Worm (Caenorhabditis elegans) whole organism, mixed stage, embryonic: ENCODE results near the gene cpx-2.

Experiments
- M03D4.4 ChIP-seq: sonication (generic microtip); optimal IDR thresholded peaks from 2 replicates; lab custom pipeline; 2017; ENCODE audit warnings: mild to moderate bottlenecking, missing genetic modification characterization, missing compliant biosample characterization
- bed-3 ChIP-seq: fragments of 200-800 bp; sonication (Bioruptor generic); optimal IDR thresholded peaks from 3 replicates; lab custom pipeline; 2018; ENCODE audit warnings: mild to moderate bottlenecking, missing genetic modification characterization, moderate library complexity, missing compliant biosample characterization
- blmp-1 ChIP-seq: fragments of 150-350 bp; optimal IDR thresholded peaks from 2 replicates; lab custom pipeline; 2014; ENCODE audit warnings: missing biosample characterization, missing genetic modification characterization
- ceh-39 ChIP-seq: fragments of 150-350 bp; optimal IDR thresholded peaks from 2 replicates; lab custom pipeline; 2014; ENCODE audit warnings: missing biosample characterization, missing genetic modification characterization
- ceh-83 ChIP-seq: fragments of 200-800 bp; sonication (Bioruptor generic); optimal IDR thresholded peaks from 2 replicates; lab custom pipeline; 2018; ENCODE audit warnings: mild to moderate bottlenecking, missing genetic modification characterization, missing compliant biosample characterization
- ces-1 ChIP-seq: fragments of 150-350 bp; optimal IDR thresholded peaks from 2 replicates; lab custom pipeline; 2014; ENCODE audit warnings: missing biosample characterization, missing genetic modification reagents, missing genetic modification characterization
- cnd-1 ChIP-seq: fragments of 200-800 bp; sonication (Bioruptor generic); optimal IDR thresholded peaks from 2 replicates; lab custom pipeline; 2018; ENCODE audit warnings: mild to moderate bottlenecking, missing genetic modification characterization, missing compliant biosample characterization
- drap-1 ChIP-seq: fragments of 200-800 bp; sonication (Bioruptor generic); optimal IDR thresholded peaks from 3 replicates; lab custom pipeline; 2018; ENCODE audit warnings: mild to moderate bottlenecking, missing genetic modification characterization, missing compliant biosample characterization
- elt-3 ChIP-seq: fragments of 150-350 bp; optimal IDR thresholded peaks from 2 replicates; lab custom pipeline; 2014; ENCODE audit warnings: missing biosample characterization, missing genetic modification characterization
- flh-1 ChIP-seq: fragments of 200-800 bp; sonication (Bioruptor generic); optimal IDR thresholded peaks from 2 replicates; lab custom pipeline; 2018; ENCODE audit warnings: mild to moderate bottlenecking, missing genetic modification characterization, moderate library complexity, missing compliant biosample characterization
- hlh-1 ChIP-seq: fragments of 150-350 bp; optimal IDR thresholded peaks from 2 replicates; lab custom pipeline; 2014; ENCODE audit warnings: missing biosample characterization, missing genetic modification reagents, missing genetic modification characterization
- lin-13 ChIP-seq: fragments of 150-350 bp; optimal IDR thresholded peaks from 2 replicates; lab custom pipeline; 2014; ENCODE audit warnings: missing biosample characterization, missing genetic modification characterization
- lsy-2 ChIP-seq: fragments of 150-350 bp; optimal IDR thresholded peaks from 2 replicates; lab custom pipeline; 2014; ENCODE audit warnings: missing biosample characterization, missing genetic modification characterization
- mab-5 ChIP-seq: fragments of 150-350 bp; optimal IDR thresholded peaks from 2 replicates; lab custom pipeline; 2014; ENCODE audit warnings: missing biosample characterization, missing genetic modification characterization
- mep-1 ChIP-seq: fragments of 150-350 bp; optimal IDR thresholded peaks from 2 replicates; lab custom pipeline; 2017; ENCODE audit warnings: missing biosample characterization, missing genetic modification reagents, missing genetic modification characterization, inconsistent platforms
- mls-2 ChIP-seq: sonication (generic microtip); optimal IDR thresholded peaks from 2 replicates; lab custom pipeline; 2016; ENCODE audit warnings: mild to moderate bottlenecking, missing genetic modification characterization, moderate library complexity, missing compliant biosample characterization
- nhr-12 ChIP-seq: fragments of 150-350 bp; optimal IDR thresholded peaks from 2 replicates; lab custom pipeline; 2014; ENCODE audit warnings: missing biosample characterization, missing genetic modification characterization
- nhr-2 ChIP-seq: fragments of 150-350 bp; optimal IDR thresholded peaks from 2 replicates; lab custom pipeline; 2014; ENCODE audit warnings: missing biosample characterization, missing genetic modification characterization
- nhr-237 ChIP-seq: fragments of 150-350 bp; optimal IDR thresholded peaks from 2 replicates; lab custom pipeline; 2014; ENCODE audit warnings: missing biosample characterization, missing genetic modification characterization
- nhr-28 ChIP-seq: fragments of 150-350 bp; optimal IDR thresholded peaks from 2 replicates; lab custom pipeline; 2014; ENCODE audit warnings: missing biosample characterization, missing genetic modification characterization
- pha-4 ChIP-seq: fragments of 150-350 bp; optimal IDR thresholded peaks from 2 replicates; lab custom pipeline; 2018; ENCODE audit warnings: missing biosample characterization, missing genetic modification reagents, missing genetic modification characterization
- sem-2 ChIP-seq: fragments of 200-800 bp; sonication (Bioruptor generic); optimal IDR thresholded peaks from 2 replicates; lab custom pipeline; 2018; ENCODE audit warnings: mild to moderate bottlenecking, missing genetic modification characterization, missing compliant biosample characterization
- snpc-4 ChIP-seq: fragments of 150-350 bp; optimal IDR thresholded peaks from 2 replicates; lab custom pipeline; 2014; ENCODE audit warnings: missing biosample characterization, missing genetic modification characterization
- sptf-1 ChIP-seq: sonication (generic microtip); optimal IDR thresholded peaks from 2 replicates; lab custom pipeline; 2017; ENCODE audit warnings: mild to moderate bottlenecking, missing genetic modification characterization, moderate library complexity, missing compliant biosample characterization
- tbx-8 ChIP-seq: fragments of 200-800 bp; sonication (Bioruptor generic); optimal IDR thresholded peaks from 2 replicates; lab custom pipeline; 2018; ENCODE audit warnings: mild to moderate bottlenecking, missing genetic modification characterization, moderate library complexity, missing compliant biosample characterization
- unc-39 ChIP-seq: fragments of 150-350 bp; optimal IDR thresholded peaks from 2 replicates; lab custom pipeline; 2014; ENCODE audit warnings: missing biosample characterization, missing genetic modification characterization
- unc-62 ChIP-seq: fragments of 150-350 bp; optimal IDR thresholded peaks from 2 replicates; lab custom pipeline; 2014; ENCODE audit warnings: missing biosample characterization, missing genetic modification reagents, missing genetic modification characterization
- ztf-11 ChIP-seq: fragments of 150-350 bp; optimal IDR thresholded peaks from 2 replicates; lab custom pipeline; 2014; ENCODE audit warnings: missing biosample characterization, missing genetic modification characterization

cpx-2 gene

DNA sequence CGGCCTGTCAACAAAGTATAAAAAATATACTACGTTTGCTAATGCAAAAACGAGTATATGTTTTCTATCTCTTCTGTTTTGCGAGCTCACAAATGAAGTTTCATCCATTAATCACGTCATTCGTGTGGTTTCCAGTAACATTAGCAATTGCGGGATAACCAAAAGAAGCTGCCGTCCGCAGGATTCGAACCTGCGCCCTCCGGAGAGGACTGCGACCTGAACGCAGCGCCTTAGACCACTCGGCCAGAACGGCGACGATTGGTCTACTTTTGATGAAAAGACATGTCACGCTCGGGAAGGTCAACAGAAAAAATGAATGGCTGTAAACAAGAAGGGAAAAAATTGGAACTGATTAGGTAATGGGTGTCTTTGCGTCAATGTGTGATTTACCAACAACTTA is 32.2 kb downstream of the cpx-2 start:
- no peak for TF ChIP-seq bed-3 (GFP tag; lab: Kevin White, UChicago)
- no peak for TF ChIP-seq elt-3 (tag; lab: Kevin White, UChicago)
- TF ChIP-seq ztf-11 (tag; lab: Kevin White, UChicago): no peak
- no peak for TF ChIP-seq unc-62 (GFP tag; lab: Kevin White, UChicago)
- TF ChIP-seq pha-4: no peak
- TF ChIP-seq mep-1 (tag; lab: Kevin White, UChicago): no peak
- no peak for TF ChIP-seq tbx-8 (GFP tag; lab: Kevin White, UChicago)
- TF ChIP-seq lin-13: no peak
- TF ChIP-seq nhr-12 (tag; lab: Kevin White, UChicago): no peak
- no peak for TF ChIP-seq unc-39 (tag; lab: Kevin White, UChicago)
- no peak for TF ChIP-seq flh-1
- TF ChIP-seq blmp-1: no peak

DNA sequence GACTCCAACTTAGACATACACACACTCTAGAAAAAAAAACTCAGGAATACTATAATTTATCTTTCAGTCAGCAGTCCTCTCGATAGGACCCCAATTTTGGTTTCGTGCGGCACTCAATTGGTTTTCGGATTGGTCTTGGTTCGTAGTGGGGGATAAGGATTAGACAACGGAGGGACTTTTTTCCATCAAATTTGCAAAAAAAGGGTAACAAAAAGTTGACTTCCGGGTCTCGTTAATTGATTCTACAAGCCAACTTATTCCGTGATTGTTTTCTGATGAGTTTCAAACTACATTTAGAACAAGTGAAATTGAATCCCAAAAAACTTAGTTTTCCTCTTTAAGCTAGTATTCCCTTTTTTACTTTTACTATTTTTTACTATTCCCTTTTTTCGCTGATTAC is 36.7 kb downstream of the cpx-2 start:
- TF ChIP-seq lin-13 (no peak), mab-5 (tag; lab: Kevin White, UChicago) (no peak), elt-3 (tag; lab: Kevin White, UChicago) (no peak), bed-3 (GFP tag; lab: Kevin White, UChicago) (no peak), nhr-28 (no peak), nhr-237 (no peak), mls-2 (tag; lab: Kevin White, UChicago) (no peak), ztf-11 (tag; lab: Kevin White, UChicago) (no peak), nhr-2 (tag; lab: Kevin White, UChicago) (no peak), tbx-8 (GFP tag; lab: Kevin White, UChicago) (no peak), lsy-2 (tag; lab: Kevin White, UChicago) (no peak), snpc-4 (tag; lab: Kevin White, UChicago) (no peak), sem-2 (no peak), nhr-12 (tag; lab: Kevin White, UChicago) (no peak), M03D4.4 (tag; lab: Kevin White, UChicago) (no peak), blmp-1 (no peak), sptf-1 (tag; lab: Kevin White, UChicago) (no peak), ceh-39 (no peak), mep-1 (tag; lab: Kevin White, UChicago) (no peak)

DNA sequence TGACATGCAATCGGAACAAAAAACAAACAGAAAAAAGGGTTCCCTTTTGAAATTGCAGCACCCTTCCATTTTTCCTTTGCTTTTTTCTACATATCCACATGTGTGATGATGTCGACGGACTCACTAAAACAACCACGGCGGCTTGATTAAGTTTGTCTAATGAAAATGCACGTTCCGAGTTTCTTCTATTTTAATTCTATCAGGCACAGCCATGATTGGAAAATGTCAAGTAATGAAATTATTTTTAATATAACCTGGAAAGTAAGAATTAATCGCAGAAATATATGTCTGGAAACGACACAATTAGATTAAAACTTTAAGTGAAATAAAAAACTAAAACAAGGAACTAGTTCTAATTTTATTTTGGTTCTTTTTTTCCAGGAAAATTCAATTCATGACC is 37.2 kb downstream of the cpx-2 start:
- TF ChIP-seq tbx-8 (GFP tag; lab: Kevin White, UChicago): no peak
- TF ChIP-seq ces-1 (GFP tag; lab: Kevin White, UChicago): peak; percentile 50
- TF ChIP-seq unc-62 (GFP tag; lab: Kevin White, UChicago): no peak

DNA sequence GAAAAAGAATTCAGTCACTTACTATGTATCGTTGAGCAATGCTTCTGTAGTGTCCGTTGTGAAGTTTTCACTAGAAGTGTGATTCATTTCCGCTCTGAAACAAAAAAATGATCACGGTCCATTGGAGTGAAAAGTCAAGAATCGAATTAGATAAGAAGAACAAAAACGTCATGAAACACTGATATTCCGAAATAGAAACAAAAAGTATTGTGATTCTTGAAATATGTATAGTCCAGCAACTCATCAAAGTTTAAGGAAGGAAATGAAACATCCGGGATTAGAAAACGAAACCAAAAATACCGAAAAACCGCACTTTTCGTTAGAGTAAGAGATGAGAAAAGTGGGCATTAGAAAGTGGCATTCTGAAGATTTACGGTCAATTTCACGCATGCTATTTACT is 38.4 kb downstream of the cpx-2 start, which contains the start of gene npr-10:
Gene npr-10, minus strand, starts transcription at position 101 of the 400 bp plus-strand sequence.
- TF ChIP-seq cnd-1 (tag; lab: Kevin White, UChicago): no peak
- TF ChIP-seq hlh-1 (tag; lab: Kevin White, UChicago): no peak
- no peak for TF ChIP-seq ceh-39
- no peak for TF ChIP-seq mab-5 (tag; lab: Kevin White, UChicago)
- no peak for TF ChIP-seq snpc-4 (tag; lab: Kevin White, UChicago)
- TF ChIP-seq ceh-83 (GFP tag; lab: Kevin White, UChicago): no peak
- TF ChIP-seq blmp-1: no peak
- TF ChIP-seq, all 35 proteins: peak for 0

- TF ChIP-seq ces-1 (GFP tag; lab: Kevin White, UChicago) (peak; percentile 85), drap-1 (no peak), ztf-11 (tag; lab: Kevin White, UChicago) (no peak)
Measured at ce11 chrX:13021446-13021845, 49.6 kb downstream of the cpx-2 start.
